Fruit fly (Drosophila melanogaster): ENCODE measurements around the gene Hip14.

DNA sequence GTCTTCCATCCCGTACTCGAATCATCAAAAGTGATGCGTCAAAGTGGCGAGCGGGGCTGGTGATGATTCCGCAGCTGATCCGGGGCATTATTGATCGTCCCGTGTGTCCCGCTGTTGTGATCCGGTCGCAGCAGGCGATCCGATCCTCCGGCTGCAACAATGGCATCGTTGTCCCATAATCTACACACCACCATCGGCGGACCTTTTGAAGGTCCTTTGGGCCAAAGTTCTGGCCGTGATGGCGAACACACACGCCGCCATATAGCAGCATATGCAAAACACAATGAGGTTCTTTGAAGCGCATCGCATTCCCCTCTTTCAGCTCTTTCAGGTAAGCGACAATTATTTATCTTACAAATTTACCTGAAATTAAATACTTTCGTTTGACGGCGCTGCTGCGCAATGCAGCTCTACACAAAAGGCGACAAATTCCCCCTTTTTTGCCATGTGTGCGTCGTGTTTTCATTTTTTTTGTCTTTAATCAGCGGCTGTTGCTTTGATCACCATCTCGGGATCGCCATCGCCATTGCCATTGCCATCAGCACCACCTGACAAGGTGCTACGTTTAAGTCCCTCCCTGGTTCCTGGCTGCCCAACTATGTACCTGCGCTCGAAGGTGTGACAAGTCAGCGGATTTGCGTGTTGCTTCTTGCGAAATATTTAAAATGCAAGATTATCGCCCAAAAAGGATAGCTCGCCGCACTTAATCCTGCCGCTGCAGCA is 29.7 kb downstream of the Hip14 start:
- no peak for TF ChIP-seq CG8478 (optimal IDR thresholded peaks at IDR 0.05)
- no peak for TF ChIP-seq CTCF (optimal IDR thresholded peaks at IDR 0.05)

Measured in S2 (cell line).